Worm (Caenorhabditis elegans) whole organism, L4 larva: Measurements from ENCODE around the gene F56A8.3.

Source experiments
- D1046.2 ChIP-seq: fragments of 200-800 bp; sonication (Bioruptor generic); IDR thresholded peaks from 2 replicates; pipeline ENCODE4 v1.3.6; 2022; ENCODE audit warnings: missing genetic modification characterization, missing compliant biosample characterization
- F26F4.8 ChIP-seq: fragments of 200-800 bp; sonication (Bioruptor generic); conservative IDR thresholded peaks from 2 replicates; pipeline ENCODE4 v1.3.6; 2022; ENCODE audit warnings: missing genetic modification characterization, missing compliant biosample characterization
- F37D6.2 ChIP-seq: sonication (generic microtip); optimal IDR thresholded peaks from 2 replicates; lab custom pipeline; 2016; ENCODE audit warnings: mild to moderate bottlenecking, missing genetic modification characterization, missing compliant biosample characterization
- T20F7.1 ChIP-seq: fragments of 200-800 bp; sonication (Bioruptor generic); optimal IDR thresholded peaks from 2 replicates; lab custom pipeline; 2018; ENCODE audit warnings: mild to moderate bottlenecking, missing genetic modification characterization, missing compliant biosample characterization
- Y105C5A.15 ChIP-seq: fragments of 200-800 bp; sonication (Bioruptor generic); IDR thresholded peaks from 2 replicates; pipeline ENCODE4 v1.3.6; 2022; ENCODE audit warnings: missing genetic modification characterization, missing compliant biosample characterization
- Y48G9A.11 ChIP-seq: fragments of 200-800 bp; sonication (Bioruptor generic); IDR thresholded peaks from 2 replicates; pipeline ENCODE4 v1.3.6; 2022; ENCODE audit warnings: missing genetic modification reagents, missing genetic modification characterization, missing compliant biosample characterization
- Y5F2A.4 ChIP-seq: fragments of 200-800 bp; sonication (Bioruptor generic); optimal IDR thresholded peaks from 2 replicates; lab custom pipeline; 2018; ENCODE audit warnings: mild to moderate bottlenecking, missing genetic modification characterization, missing compliant biosample characterization
- Y75B8A.6 ChIP-seq: fragments of 200-800 bp; sonication (Bioruptor generic); IDR thresholded peaks from 2 replicates; pipeline ENCODE4 v1.3.6; 2022; ENCODE audit warnings: missing genetic modification reagents, missing genetic modification characterization, missing compliant biosample characterization
- ZK337.2 ChIP-seq: fragments of 200-800 bp; sonication (Bioruptor generic); IDR thresholded peaks from 2 replicates; pipeline ENCODE4 v1.3.6; 2022; ENCODE audit warnings: missing genetic modification reagents, missing genetic modification characterization, missing compliant biosample characterization
- ZK546.5 ChIP-seq, 2 experiments: sonication (generic microtip); optimal IDR thresholded peaks; 2 replicates each; lab custom pipeline; 2017; ENCODE audit warnings: missing biosample characterization in 2 of 2, missing genetic modification characterization in 2 of 2
- aha-1 ChIP-seq: fragments of 150-350 bp; peaks from one replicate; lab custom pipeline; 2014; ENCODE audit warnings: missing biosample characterization, missing genetic modification characterization
- ceh-28 ChIP-seq: fragments of 150-350 bp; optimal IDR thresholded peaks from 2 replicates; lab custom pipeline; 2014; ENCODE audit warnings: missing biosample characterization, missing genetic modification reagents, missing genetic modification characterization
- ceh-32 ChIP-seq: sonication (generic microtip); optimal IDR thresholded peaks from 2 replicates; lab custom pipeline; 2016; ENCODE audit warnings: mild to moderate bottlenecking, missing genetic modification characterization, missing compliant biosample characterization; ENCODE audit not compliant: poor library complexity
- ceh-44 ChIP-seq: fragments of 200-800 bp; sonication (Bioruptor generic); IDR thresholded peaks from 2 replicates; pipeline ENCODE4 v1.3.6; 2022; ENCODE audit warnings: missing genetic modification reagents, missing genetic modification characterization, missing compliant biosample characterization
- ces-1 ChIP-seq: fragments of 150-350 bp; sonication (generic microtip); optimal IDR thresholded peaks from 4 replicates; lab custom pipeline; 2014; ENCODE audit warnings: missing biosample characterization, missing genetic modification reagents, missing genetic modification characterization
- cey-2 ChIP-seq: sonication (generic microtip); optimal IDR thresholded peaks from 3 replicates; lab custom pipeline; 2017; ENCODE audit warnings: missing genetic modification characterization, mild to moderate bottlenecking, missing compliant biosample characterization, antibody characterized with exemption, borderline replicate concordance; ENCODE audit not compliant: insufficient read depth
- daf-12 ChIP-seq: fragments of 150-350 bp; optimal IDR thresholded peaks from 2 replicates; lab custom pipeline; 2014; ENCODE audit warnings: missing biosample characterization, missing genetic modification reagents, missing genetic modification characterization
- daf-19 ChIP-seq: fragments of 200-800 bp; sonication (Bioruptor generic); conservative IDR thresholded peaks from 2 replicates; pipeline ENCODE4 v1.3.6; 2022; ENCODE audit warnings: missing genetic modification characterization, missing compliant biosample characterization
- dpl-1 ChIP-seq: fragments of 150-350 bp; optimal IDR thresholded peaks from 2 replicates; lab custom pipeline; 2014; ENCODE audit warnings: missing biosample characterization, missing genetic modification reagents, missing genetic modification characterization
- dve-1 ChIP-seq: sonication (generic microtip); optimal IDR thresholded peaks from 2 replicates; lab custom pipeline; 2017; ENCODE audit warnings: antibody characterized with exemption, mild to moderate bottlenecking, missing genetic modification characterization, missing compliant biosample characterization; ENCODE audit not compliant: insufficient read depth
- egl-27 ChIP-seq: sonication (generic microtip); optimal IDR thresholded peaks from 3 replicates; lab custom pipeline; 2017; ENCODE audit warnings: missing biosample characterization, missing genetic modification reagents, missing genetic modification characterization
- fkh-10 ChIP-seq: fragments of 150-350 bp; optimal IDR thresholded peaks from 2 replicates; lab custom pipeline; 2014; ENCODE audit warnings: missing biosample characterization, missing genetic modification reagents, missing genetic modification characterization
- hif-1 ChIP-seq, 2 experiments: sonication (generic microtip); optimal IDR thresholded peaks; 2 replicates each; lab custom pipeline; 2016 to 2017; ENCODE audit warnings: missing compliant biosample characterization in 2 of 2, missing genetic modification characterization in 2 of 2, missing genetic modification reagents in 2 of 2, missing genotype in 2 of 2, mild to moderate bottlenecking in 1 of 2
- hlh-11 ChIP-seq: fragments of 200-800 bp; sonication (Bioruptor generic); optimal IDR thresholded peaks from 2 replicates; lab custom pipeline; 2018; ENCODE audit warnings: mild to moderate bottlenecking, missing genetic modification characterization, missing compliant biosample characterization
- hlh-30 ChIP-seq: sonication (generic microtip); optimal IDR thresholded peaks from 2 replicates; lab custom pipeline; 2017; ENCODE audit warnings: antibody characterized with exemption, mild to moderate bottlenecking, missing genetic modification characterization, missing compliant biosample characterization; ENCODE audit not compliant: insufficient read depth
- lin-15B ChIP-seq: fragments of 150-350 bp; sonication (generic microtip); optimal IDR thresholded peaks from 3 replicates; lab custom pipeline; 2014; ENCODE audit warnings: missing biosample characterization, missing genetic modification characterization
- lin-29 ChIP-seq: fragments of 200-800 bp; sonication (Bioruptor generic); IDR thresholded peaks from 2 replicates; pipeline ENCODE4 v1.3.6; 2022; ENCODE audit warnings: missing genetic modification reagents, missing genetic modification characterization, missing compliant biosample characterization
- lir-3 ChIP-seq: sonication (generic microtip); optimal IDR thresholded peaks from 2 replicates; lab custom pipeline; 2016; ENCODE audit warnings: mild to moderate bottlenecking, missing genetic modification characterization, missing compliant biosample characterization
- madf-9 ChIP-seq: fragments of 200-800 bp; sonication (Bioruptor generic); conservative IDR thresholded peaks from 2 replicates; pipeline ENCODE4 v1.3.6; 2022; ENCODE audit warnings: missing genetic modification reagents, missing genetic modification characterization, missing compliant biosample characterization
- mdl-1 ChIP-seq, 2 experiments: fragments of 150-350 bp in 1 of 2; sonication (generic microtip) in 1 of 2; optimal IDR thresholded peaks; 2 replicates each; lab custom pipeline; 2014 to 2017; ENCODE audit warnings: missing biosample characterization in 2 of 2, missing genetic modification characterization in 2 of 2
- mdt-29 ChIP-seq: fragments of 200-800 bp; sonication (Bioruptor generic); IDR thresholded peaks from 2 replicates; pipeline ENCODE4 v1.3.6; 2022; ENCODE audit warnings: missing genetic modification reagents, missing genetic modification characterization, missing compliant biosample characterization
- mep-1 ChIP-seq: fragments of 150-350 bp; sonication (generic microtip); optimal IDR thresholded peaks from 3 replicates; lab custom pipeline; 2014; ENCODE audit warnings: missing biosample characterization, missing genetic modification characterization
- mxl-2 ChIP-seq: fragments of 200-800 bp; sonication (Bioruptor generic); conservative IDR thresholded peaks from 2 replicates; pipeline ENCODE4 v1.3.6; 2022; ENCODE audit warnings: missing genetic modification reagents, missing genetic modification characterization, missing compliant biosample characterization
- mxl-3 ChIP-seq: fragments of 200-800 bp; sonication (Bioruptor generic); optimal IDR thresholded peaks from 2 replicates; lab custom pipeline; 2018; ENCODE audit warnings: mild to moderate bottlenecking, missing genetic modification characterization, missing compliant biosample characterization
- nhr-10 ChIP-seq: fragments of 150-350 bp; optimal IDR thresholded peaks from 2 replicates; lab custom pipeline; 2014; ENCODE audit warnings: missing biosample characterization, missing genetic modification characterization
- nhr-11 ChIP-seq: fragments of 150-350 bp; optimal IDR thresholded peaks from 2 replicates; lab custom pipeline; 2014; ENCODE audit warnings: missing biosample characterization, missing genetic modification characterization
- nhr-237 ChIP-seq: sonication (generic microtip); optimal IDR thresholded peaks from 2 replicates; lab custom pipeline; 2017; ENCODE audit warnings: missing biosample characterization, missing genetic modification characterization
- nhr-42 ChIP-seq: fragments of 200-800 bp; sonication (Bioruptor generic); IDR thresholded peaks from 2 replicates; pipeline ENCODE4 v1.3.6; 2022; ENCODE audit warnings: missing genetic modification characterization, missing compliant biosample characterization
- nhr-48 ChIP-seq: sonication (generic microtip); optimal IDR thresholded peaks from 2 replicates; lab custom pipeline; 2016; ENCODE audit warnings: mild to moderate bottlenecking, missing genetic modification characterization, missing compliant biosample characterization
- nhr-76 ChIP-seq: fragments of 150-350 bp; optimal IDR thresholded peaks from 2 replicates; lab custom pipeline; 2014; ENCODE audit warnings: missing biosample characterization, missing genetic modification characterization
- nhr-77 ChIP-seq: fragments of 150-350 bp; optimal IDR thresholded peaks from 2 replicates; lab custom pipeline; 2014; ENCODE audit warnings: missing biosample characterization, missing genetic modification characterization
- pha-4 ChIP-seq, 2 experiments: fragments of 150-350 bp in 1 of 2; fragments of 200-800 bp in 1 of 2; sonication (Bioruptor generic) in 1 of 2; IDR thresholded peaks in 1 of 2; optimal IDR thresholded peaks in 1 of 2; 2 replicates each; pipeline versions ENCODE4 v1.3.6 to Lab custom; 2014 to 2022; ENCODE audit warnings: missing genetic modification characterization in 2 of 2, missing genetic modification reagents in 2 of 2, missing biosample characterization in 1 of 2, missing compliant biosample characterization in 1 of 2
- pqm-1 ChIP-seq: sonication (generic microtip); optimal IDR thresholded peaks from 2 replicates; lab custom pipeline; 2017; ENCODE audit warnings: missing biosample characterization, missing genetic modification characterization
- rbr-2 ChIP-seq: sonication (generic microtip); optimal IDR thresholded peaks from 2 replicates; lab custom pipeline; 2016; ENCODE audit warnings: missing genotype, missing genetic modification characterization, missing compliant biosample characterization
- skn-1 ChIP-seq: fragments of 150-350 bp; optimal IDR thresholded peaks from 2 replicates; lab custom pipeline; 2014; ENCODE audit warnings: missing biosample characterization, missing genetic modification characterization
- snpc-4 ChIP-seq: fragments of 150-350 bp; optimal IDR thresholded peaks from 2 replicates; lab custom pipeline; 2014; ENCODE audit warnings: missing biosample characterization, missing genetic modification characterization
- unc-130 ChIP-seq: sonication (generic microtip); optimal IDR thresholded peaks from 2 replicates; lab custom pipeline; 2016; ENCODE audit warnings: missing genetic modification reagents, missing genetic modification characterization, missing compliant biosample characterization
- zfp-2 ChIP-seq: sonication (generic microtip); optimal IDR thresholded peaks from 2 replicates; lab custom pipeline; 2016; ENCODE audit warnings: mild to moderate bottlenecking, missing genetic modification characterization, missing compliant biosample characterization
- zfp-3 ChIP-seq: fragments of 200-800 bp; sonication (Bioruptor generic); conservative IDR thresholded peaks from 2 replicates; pipeline ENCODE4 v1.3.6; 2022; ENCODE audit warnings: missing genetic modification reagents, missing genetic modification characterization, missing compliant biosample characterization
- ztf-11 ChIP-seq: fragments of 150-350 bp; optimal IDR thresholded peaks from 2 replicates; lab custom pipeline; 2014; ENCODE audit warnings: missing biosample characterization, missing genetic modification characterization
- ztf-7 ChIP-seq: fragments of 150-350 bp; optimal IDR thresholded peaks from 2 replicates; lab custom pipeline; 2014; ENCODE audit warnings: missing biosample characterization, missing genetic modification characterization

Gene F56A8.3

ce11 chrIII:13256438-13256928 is at the start of gene F56A8.3:
Gene F56A8.3, plus strand, starts transcription at chrIII:13256878.
- no peak for TF ChIP-seq mxl-2 (GFP tag; lab: Robert Waterston, UW)
- TF ChIP-seq lin-29 (GFP tag; lab: Robert Waterston, UW) = no peak
- TF ChIP-seq nhr-77 (tag; lab: Kevin White, UChicago) = peak; percentile 9
- TF ChIP-seq hlh-30 (tag; lab: Kevin White, UChicago) = peak; percentile 53
- TF ChIP-seq pqm-1 (tag; lab: Kevin White, UChicago) = no peak
- TF ChIP-seq nhr-10 (tag; lab: Kevin White, UChicago) = no peak
- TF ChIP-seq ZK337.2 (GFP tag; lab: Robert Waterston, UW) = no peak
- TF ChIP-seq Y75B8A.6 (GFP tag; lab: Robert Waterston, UW) = no peak
- no peak for TF ChIP-seq mxl-3 (GFP tag; lab: Kevin White, UChicago)
- no peak for TF ChIP-seq zfp-2 (tag; lab: Kevin White, UChicago)
- peak; percentile 8; the same call in 1 of the 2 replicates for TF ChIP-seq pha-4 (GFP tag; IDR thresholded peaks at IDR 0.05; lab: Robert Waterston, UW)
- no peak for TF ChIP-seq pha-4 (tag; optimal IDR thresholded peaks at IDR 0.05; lab: Kevin White, UChicago)
- no peak for TF ChIP-seq nhr-237 (tag; lab: Kevin White, UChicago)
- no peak for TF ChIP-seq lir-3
- no peak for TF ChIP-seq ZK546.5 (tag; optimal IDR thresholded peaks at IDR 0.05; lab: Kevin White, UChicago)
- TF ChIP-seq hlh-11 (tag; lab: Kevin White, UChicago) = no peak
- TF ChIP-seq nhr-11 = no peak
- TF ChIP-seq zfp-3 (GFP tag; lab: Robert Waterston, UW) = 0 out of 2 replicates have a peak, but pooled peaks have one; percentile 10
- TF ChIP-seq nhr-48 (tag; lab: Kevin White, UChicago) = no peak
- TF ChIP-seq unc-130 (GFP tag; lab: Kevin White, UChicago) = no peak
- no peak for TF ChIP-seq skn-1
- no peak for TF ChIP-seq mdt-29
- TF ChIP-seq mdl-1 (tag; optimal IDR thresholded peaks at IDR 0.05; lab: Kevin White, UChicago) = no peak
- TF ChIP-seq ztf-11 (tag; lab: Kevin White, UChicago) = no peak
- no peak for TF ChIP-seq hif-1 (tag; optimal IDR thresholded peaks at IDR 0.05; lab: Kevin White, UChicago)
- peak; percentile 99 for TF ChIP-seq Y48G9A.11 (GFP tag; lab: Robert Waterston, UW)
- TF ChIP-seq Y5F2A.4 (GFP tag; lab: Kevin White, UChicago) = no peak
- TF ChIP-seq dve-1 (tag; lab: Kevin White, UChicago) = peak; percentile 75
- no peak for TF ChIP-seq madf-9 (GFP tag; lab: Robert Waterston, UW)
- TF ChIP-seq daf-12 (tag; lab: Kevin White, UChicago) = no peak
- no peak for TF ChIP-seq ceh-44 (GFP tag; lab: Robert Waterston, UW)
- no peak for TF ChIP-seq D1046.2
- no peak for TF ChIP-seq daf-19 (GFP tag; lab: Robert Waterston, UW)
- peak; percentile 98 for TF ChIP-seq dpl-1 (GFP tag; lab: Kevin White, UChicago)
- no peak for TF ChIP-seq nhr-76 (tag; lab: Kevin White, UChicago)
- TF ChIP-seq F26F4.8 (GFP tag; lab: Robert Waterston, UW) = no peak
- no peak for TF ChIP-seq nhr-42 (GFP tag; lab: Robert Waterston, UW)
- no peak for TF ChIP-seq mep-1
- no peak for TF ChIP-seq lin-15B (tag; lab: Kevin White, UChicago)
- peak; percentile 99 for TF ChIP-seq T20F7.1 (GFP tag; lab: Kevin White, UChicago)
- no peak for TF ChIP-seq ztf-7
- no peak for TF ChIP-seq ceh-28 (tag; lab: Kevin White, UChicago)
- no peak for TF ChIP-seq cey-2 (tag; lab: Kevin White, UChicago)
- no peak for TF ChIP-seq Y105C5A.15 (GFP tag; lab: Robert Waterston, UW)
- TF ChIP-seq egl-27 = no peak
- no peak for TF ChIP-seq snpc-4 (tag; lab: Kevin White, UChicago)
- no peak for TF ChIP-seq ceh-32
- no peak for TF ChIP-seq fkh-10 (GFP tag; lab: Kevin White, UChicago)
- TF ChIP-seq aha-1 = no peak
- no peak for TF ChIP-seq F37D6.2 (tag; lab: Kevin White, UChicago)
- peak; percentile 12 for TF ChIP-seq rbr-2 (tag; lab: Kevin White, UChicago)
- TF ChIP-seq ces-1 (GFP tag; lab: Kevin White, UChicago) = no peak
